Fruit fly (Drosophila melanogaster) S2 (cell line): ENCODE results near the gene CG44098.

Experiments used
- CG8478 ChIP-seq: fragments of >200 bp; optimal IDR thresholded peaks from 2 replicates; lab custom pipeline; 2018
- CTCF ChIP-seq, 2 experiments: fragments of >200 bp; optimal IDR thresholded peaks; 2 replicates each; lab custom pipeline; 2018

- TF ChIP-seq CG8478 (lab: Kevin White, UChicago) (no peak), CTCF (optimal IDR thresholded peaks at IDR 0.05; lab: Kevin White, UChicago) (no peak)
Observed at dm6 chr3R:4726796-4727195, 46.2 kb downstream of the CG44098 start.
